Worm (Caenorhabditis elegans) whole organism, L4 larva: ENCODE results near the gene puf-11.

Experiments used
- ZK546.5 ChIP-seq, 2 experiments: sonication (generic microtip); optimal IDR thresholded peaks; 2 replicates each; lab custom pipeline; 2017; ENCODE audit warnings: missing biosample characterization in 2 of 2, missing genetic modification characterization in 2 of 2
- dmd-6 ChIP-seq: fragments of 200-800 bp; sonication (Bioruptor generic); IDR thresholded peaks from 2 replicates; pipeline ENCODE4 v1.3.6; 2022; ENCODE audit warnings: missing genetic modification reagents, missing genetic modification characterization, missing compliant biosample characterization
- lin-39 ChIP-seq: fragments of 150-350 bp; optimal IDR thresholded peaks from 2 replicates; lab custom pipeline; 2014; ENCODE audit warnings: missing biosample characterization, missing genetic modification reagents, missing genetic modification characterization
- lsy-2 ChIP-seq, 2 experiments: fragments of 150-350 bp in 1 of 2; sonication (generic microtip) in 1 of 2; optimal IDR thresholded peaks; 2 replicates each; lab custom pipeline; 2014 to 2017; ENCODE audit warnings: missing biosample characterization in 2 of 2, missing genetic modification characterization in 2 of 2
- nhr-11 ChIP-seq: fragments of 150-350 bp; optimal IDR thresholded peaks from 2 replicates; lab custom pipeline; 2014; ENCODE audit warnings: missing biosample characterization, missing genetic modification characterization

ce11 chrIV:6441601-6442000, 20.2 kb downstream of the puf-11 start, which contains the start of gene Y73B6BL.31:
- TF ChIP-seq lin-39 (tag; lab: Kevin White, UChicago) (no peak), dmd-6 (GFP tag; lab: Robert Waterston, UW) (no peak; the same call in 1 of the 2 replicates), lsy-2 (tag; optimal IDR thresholded peaks at IDR 0.05; lab: Kevin White, UChicago) (no peak), nhr-11 (no peak), ZK546.5 (tag; optimal IDR thresholded peaks at IDR 0.05; lab: Kevin White, UChicago) (no peak)
